Worm (Caenorhabditis elegans) whole organism, L4 larva: ENCODE measurements around the gene Y48E1C.4.

Experiments used
- ZK546.5 ChIP-seq, 2 experiments: sonication (generic microtip); optimal IDR thresholded peaks; 2 replicates each; lab custom pipeline; 2017; ENCODE audit warnings: missing biosample characterization in 2 of 2, missing genetic modification characterization in 2 of 2
- ama-1 ChIP-seq: fragments of 150-350 bp; optimal IDR thresholded peaks from 2 replicates; lab custom pipeline; 2014; ENCODE audit warnings: inconsistent platforms, mixed read lengths
- ceh-82 ChIP-seq: sonication (generic microtip); optimal IDR thresholded peaks from 2 replicates; lab custom pipeline; 2017; ENCODE audit warnings: missing biosample characterization, missing genetic modification characterization
- cey-2 ChIP-seq: sonication (generic microtip); optimal IDR thresholded peaks from 3 replicates; lab custom pipeline; 2017; ENCODE audit warnings: missing genetic modification characterization, mild to moderate bottlenecking, missing compliant biosample characterization, antibody characterized with exemption, borderline replicate concordance; ENCODE audit not compliant: insufficient read depth
- dmd-9 ChIP-seq: fragments of 200-800 bp; sonication (Bioruptor generic); IDR thresholded peaks from 2 replicates; pipeline ENCODE4 v1.3.6; 2022; ENCODE audit warnings: missing genetic modification reagents, missing genetic modification characterization, missing compliant biosample characterization
- dve-1 ChIP-seq: sonication (generic microtip); optimal IDR thresholded peaks from 2 replicates; lab custom pipeline; 2017; ENCODE audit warnings: antibody characterized with exemption, mild to moderate bottlenecking, missing genetic modification characterization, missing compliant biosample characterization; ENCODE audit not compliant: insufficient read depth
- egl-27 ChIP-seq: sonication (generic microtip); optimal IDR thresholded peaks from 3 replicates; lab custom pipeline; 2017; ENCODE audit warnings: missing biosample characterization, missing genetic modification reagents, missing genetic modification characterization
- fos-1 ChIP-seq: fragments of 150-350 bp; optimal IDR thresholded peaks from 2 replicates; lab custom pipeline; 2014; ENCODE audit warnings: missing biosample characterization, missing genetic modification characterization
- jun-1 ChIP-seq: fragments of 150-350 bp; optimal IDR thresholded peaks from 2 replicates; lab custom pipeline; 2014; ENCODE audit warnings: missing biosample characterization, missing genetic modification reagents, missing genetic modification characterization
- mes-2 ChIP-seq: sonication (generic microtip); optimal IDR thresholded peaks from 2 replicates; lab custom pipeline; 2016; ENCODE audit warnings: missing genotype, mild to moderate bottlenecking, missing genetic modification characterization, missing compliant biosample characterization; ENCODE audit not compliant: poor library complexity, severe bottlenecking
- pha-4 ChIP-seq, 2 experiments: fragments of 150-350 bp in 1 of 2; fragments of 200-800 bp in 1 of 2; sonication (Bioruptor generic) in 1 of 2; IDR thresholded peaks in 1 of 2; optimal IDR thresholded peaks in 1 of 2; 2 replicates each; pipeline versions ENCODE4 v1.3.6 to Lab custom; 2014 to 2022; ENCODE audit warnings: missing genetic modification characterization in 2 of 2, missing genetic modification reagents in 2 of 2, missing biosample characterization in 1 of 2, missing compliant biosample characterization in 1 of 2
- rbr-2 ChIP-seq: sonication (generic microtip); optimal IDR thresholded peaks from 2 replicates; lab custom pipeline; 2016; ENCODE audit warnings: missing genotype, missing genetic modification characterization, missing compliant biosample characterization
- spr-3 ChIP-seq: fragments of 200-800 bp; sonication (Bioruptor generic); optimal IDR thresholded peaks from 2 replicates; lab custom pipeline; 2018; ENCODE audit warnings: mild to moderate bottlenecking, missing genetic modification characterization, missing compliant biosample characterization
- zag-1 ChIP-seq: fragments of 150-350 bp; optimal IDR thresholded peaks from 2 replicates; lab custom pipeline; 2014; ENCODE audit warnings: missing biosample characterization, missing genetic modification characterization

DNA sequence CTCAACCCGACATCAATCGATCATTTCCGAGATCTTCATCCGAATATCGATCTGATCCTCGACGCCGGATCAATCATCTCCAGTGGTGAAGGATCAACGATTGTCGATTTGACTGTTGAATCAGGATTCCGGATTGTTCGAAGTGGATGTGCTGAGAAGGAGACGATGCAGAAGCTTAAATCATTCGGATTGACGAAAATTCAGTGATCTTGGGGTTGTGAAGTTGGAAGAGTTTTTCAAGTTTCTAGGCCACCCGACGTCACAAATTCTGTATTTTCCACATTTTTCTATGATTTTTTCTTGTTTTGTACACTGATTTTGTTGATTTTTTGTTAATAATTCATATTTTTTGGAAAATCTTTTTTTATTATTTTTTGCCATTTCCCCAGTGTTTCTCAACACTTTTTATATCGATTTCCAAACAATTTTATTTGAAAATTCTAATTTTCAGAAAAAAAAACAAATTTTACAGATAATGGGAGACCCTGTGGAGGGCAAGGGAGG is 22.0 kb downstream of the Y48E1C.4 start, which contains the start of gene Y48E1C.1:
- TF ChIP-seq fos-1 (tag; lab: Kevin White, UChicago): no peak
- TF ChIP-seq spr-3 (GFP tag; lab: Kevin White, UChicago): no peak
- no peak for TF ChIP-seq dve-1
- TF ChIP-seq zag-1 (tag; lab: Kevin White, UChicago): no peak
- no peak for TF ChIP-seq dmd-9 (GFP tag; lab: Robert Waterston, UW)
- no peak for TF ChIP-seq pha-4 (GFP tag; IDR thresholded peaks at IDR 0.05; lab: Robert Waterston, UW)
- no peak for TF ChIP-seq pha-4 (tag; optimal IDR thresholded peaks at IDR 0.05; lab: Kevin White, UChicago)
- TF ChIP-seq egl-27 (tag; lab: Kevin White, UChicago): no peak
- no peak for TF ChIP-seq rbr-2 (tag; lab: Kevin White, UChicago)
- TF ChIP-seq ama-1 (lab: Kevin White, UChicago): no peak
- TF ChIP-seq cey-2 (tag; lab: Kevin White, UChicago): no peak
- no peak for TF ChIP-seq ZK546.5 (tag; optimal IDR thresholded peaks at IDR 0.05; lab: Kevin White, UChicago)
- no peak for TF ChIP-seq jun-1 (tag; lab: Kevin White, UChicago)
- TF ChIP-seq ceh-82 (tag; lab: Kevin White, UChicago): no peak
- no peak for TF ChIP-seq mes-2 (tag; lab: Kevin White, UChicago)
